Worm (Caenorhabditis elegans) whole organism, late embryonic: ENCODE measurements around the gene ZK512.7.
A peak's percentile ranks its signal among the peaks of the same experiment; 100 is the strongest.

Source experiments
- C08G9.2 ChIP-seq: sonication (generic microtip); optimal IDR thresholded peaks from 2 replicates; lab custom pipeline; 2016; ENCODE audit warnings: mild to moderate bottlenecking, missing genetic modification characterization, moderate library complexity, missing compliant biosample characterization
- F13H6.1 ChIP-seq: sonication (generic microtip); optimal IDR thresholded peaks from 2 replicates; lab custom pipeline; 2016; ENCODE audit warnings: missing genetic modification characterization, missing compliant biosample characterization
- ahr-1 ChIP-seq: sonication (generic microtip); optimal IDR thresholded peaks from 2 replicates; lab custom pipeline; 2016; ENCODE audit warnings: missing genetic modification characterization, missing compliant biosample characterization
- ama-1 ChIP-seq: fragments of 150-350 bp; optimal IDR thresholded peaks from 2 replicates; lab custom pipeline; 2014
- ceh-19 ChIP-seq: fragments of 200-800 bp; sonication (Bioruptor generic); optimal IDR thresholded peaks from 2 replicates; lab custom pipeline; 2018; ENCODE audit warnings: mild to moderate bottlenecking, missing genetic modification characterization, missing compliant biosample characterization
- ceh-2 ChIP-seq: sonication (generic microtip); optimal IDR thresholded peaks from 2 replicates; lab custom pipeline; 2016; ENCODE audit warnings: missing genotype, missing genetic modification characterization, missing compliant biosample characterization
- ceh-24 ChIP-seq: sonication (generic microtip); optimal IDR thresholded peaks from 2 replicates; lab custom pipeline; 2016; ENCODE audit warnings: mild to moderate bottlenecking, missing genetic modification characterization, missing compliant biosample characterization
- ceh-31 ChIP-seq: sonication (generic microtip); optimal IDR thresholded peaks from 2 replicates; lab custom pipeline; 2016; ENCODE audit warnings: missing genetic modification characterization, missing compliant biosample characterization
- ceh-34 ChIP-seq: sonication (generic microtip); optimal IDR thresholded peaks from 2 replicates; lab custom pipeline; 2016; ENCODE audit warnings: mild to moderate bottlenecking, missing genetic modification characterization, missing compliant biosample characterization
- ceh-45 ChIP-seq: fragments of 200-800 bp; sonication (Bioruptor generic); IDR thresholded peaks from 2 replicates; pipeline ENCODE4 v1.3.6; 2022; ENCODE audit warnings: missing genetic modification reagents, missing genetic modification characterization, missing compliant biosample characterization
- ceh-9 ChIP-seq: sonication (generic microtip); optimal IDR thresholded peaks from 2 replicates; lab custom pipeline; 2016; ENCODE audit warnings: mild to moderate bottlenecking, missing genetic modification characterization, inconsistent platforms, missing compliant biosample characterization
- dve-1 ChIP-seq: sonication (generic microtip); optimal IDR thresholded peaks from 2 replicates; lab custom pipeline; 2017; ENCODE audit warnings: antibody characterized with exemption, mild to moderate bottlenecking, missing genetic modification characterization, missing compliant biosample characterization
- elt-4 ChIP-seq: sonication (generic microtip); optimal IDR thresholded peaks from 2 replicates; lab custom pipeline; 2016; ENCODE audit warnings: missing genetic modification characterization, missing compliant biosample characterization
- fkh-10 ChIP-seq: fragments of 150-350 bp; optimal IDR thresholded peaks from 2 replicates; lab custom pipeline; 2014; ENCODE audit warnings: missing biosample characterization, missing genetic modification reagents, missing genetic modification characterization
- gmeb-2 ChIP-seq: sonication (generic microtip); optimal IDR thresholded peaks from 2 replicates; lab custom pipeline; 2016; ENCODE audit warnings: missing genetic modification characterization, inconsistent platforms, missing compliant biosample characterization
- hlh-30 ChIP-seq: sonication (generic microtip); optimal IDR thresholded peaks from 2 replicates; lab custom pipeline; 2017; ENCODE audit warnings: antibody characterized with exemption, missing genetic modification characterization, missing compliant biosample characterization; ENCODE audit not compliant: insufficient read depth
- hlh-6 ChIP-seq: sonication (generic microtip); optimal IDR thresholded peaks from 2 replicates; lab custom pipeline; 2016; ENCODE audit warnings: missing genotype, missing genetic modification characterization, missing compliant biosample characterization
- hlh-8 ChIP-seq: sonication (generic microtip); optimal IDR thresholded peaks from 2 replicates; lab custom pipeline; 2016; ENCODE audit warnings: missing genotype, missing genetic modification characterization, missing compliant biosample characterization
- madf-2 ChIP-seq: sonication (generic microtip); optimal IDR thresholded peaks from 2 replicates; lab custom pipeline; 2017; ENCODE audit warnings: missing genetic modification characterization, missing compliant biosample characterization
- nfya-1 ChIP-seq: sonication (generic microtip); optimal IDR thresholded peaks from 2 replicates; lab custom pipeline; 2017; ENCODE audit warnings: missing genetic modification characterization, mild to moderate bottlenecking, missing compliant biosample characterization, antibody characterized with exemption, moderate library complexity
- nhr-11 ChIP-seq: fragments of 150-350 bp; optimal IDR thresholded peaks from 2 replicates; lab custom pipeline; 2014; ENCODE audit warnings: missing biosample characterization, missing genetic modification characterization
- odd-2 ChIP-seq: sonication (generic microtip); optimal IDR thresholded peaks from 2 replicates; lab custom pipeline; 2017; ENCODE audit warnings: antibody characterized with exemption, mild to moderate bottlenecking, missing genetic modification characterization, missing compliant biosample characterization
- pat-9 ChIP-seq: fragments of 200-800 bp; sonication (Bioruptor generic); optimal IDR thresholded peaks from 2 replicates; lab custom pipeline; 2018; ENCODE audit warnings: mild to moderate bottlenecking, missing genetic modification characterization, moderate library complexity, missing compliant biosample characterization
- pax-1 ChIP-seq: fragments of 150-350 bp; optimal IDR thresholded peaks from 2 replicates; lab custom pipeline; 2014; ENCODE audit warnings: missing biosample characterization, missing genetic modification characterization
- pha-4 ChIP-seq: fragments of 150-350 bp; optimal IDR thresholded peaks from 2 replicates; lab custom pipeline; 2018; ENCODE audit warnings: missing biosample characterization, missing genetic modification reagents, missing genetic modification characterization
- pros-1 ChIP-seq: fragments of 150-350 bp; optimal IDR thresholded peaks from 2 replicates; lab custom pipeline; 2014; ENCODE audit warnings: missing biosample characterization, missing genetic modification reagents, missing genetic modification characterization
- ref-2 ChIP-seq: sonication (generic microtip); optimal IDR thresholded peaks from 2 replicates; lab custom pipeline; 2016; ENCODE audit warnings: missing genetic modification characterization, missing compliant biosample characterization
- sdc-2 ChIP-seq: sonication (generic microtip); optimal IDR thresholded peaks from 2 replicates; lab custom pipeline; 2016; ENCODE audit warnings: missing genotype, missing genetic modification characterization, missing compliant biosample characterization
- sox-2 ChIP-seq: fragments of 200-800 bp; sonication (Bioruptor generic); IDR thresholded peaks from 2 replicates; pipeline ENCODE4 v1.3.6; 2022; ENCODE audit warnings: missing genetic modification reagents, missing genetic modification characterization, missing compliant biosample characterization
- sox-4 ChIP-seq: sonication (generic microtip); optimal IDR thresholded peaks from 2 replicates; lab custom pipeline; 2017; ENCODE audit warnings: mild to moderate bottlenecking, missing genetic modification characterization, inconsistent platforms, missing compliant biosample characterization
- tbx-2 ChIP-seq: sonication (generic microtip); optimal IDR thresholded peaks from 2 replicates; lab custom pipeline; 2016; ENCODE audit warnings: missing genetic modification characterization, missing compliant biosample characterization
- unc-3 ChIP-seq, 2 experiments: fragments of 200-800 bp in 1 of 2; sonication (Bioruptor generic) in 1 of 2; sonication (generic microtip) in 1 of 2; conservative IDR thresholded peaks in 1 of 2; optimal IDR thresholded peaks in 1 of 2; 2 replicates each; pipeline versions ENCODE4 v1.3.6 to Lab custom; 2016 to 2022; ENCODE audit warnings: missing compliant biosample characterization in 2 of 2, missing genetic modification characterization in 2 of 2, missing genetic modification reagents in 1 of 2
- unc-42 ChIP-seq: sonication (generic microtip); optimal IDR thresholded peaks from 2 replicates; lab custom pipeline; 2016; ENCODE audit warnings: missing genotype, missing genetic modification characterization, missing compliant biosample characterization

The ZK512.7 gene

DNA sequence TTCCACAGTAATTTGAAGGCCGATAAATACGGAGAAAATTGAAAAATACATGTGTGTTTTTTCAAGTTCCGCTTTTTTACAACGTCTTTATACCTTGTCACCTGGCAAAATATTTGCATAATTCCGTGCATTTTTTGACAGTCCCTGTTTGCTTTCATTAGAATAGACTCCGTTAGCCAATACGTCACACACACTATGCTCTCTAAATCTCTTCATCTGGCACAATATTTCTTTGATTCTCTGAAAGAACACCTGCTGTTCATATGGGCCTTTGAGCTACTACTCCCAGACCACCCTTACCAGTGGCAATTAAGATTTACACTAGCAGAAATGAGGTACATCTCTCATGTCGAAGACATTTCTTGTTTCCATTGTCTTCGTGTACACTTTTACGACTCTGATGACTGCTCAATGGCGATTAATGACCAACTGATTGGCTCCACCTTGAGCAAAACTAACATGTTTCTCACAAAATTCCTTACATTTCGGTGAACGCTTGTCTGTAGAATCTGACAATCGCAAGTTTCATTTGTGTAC lies 20.1 kb downstream of the ZK512.7 start, which contains the start of gene grl-11:
Gene grl-11 (minus strand): TSS at position 51 of the 537 bp plus-strand sequence.
- no peak for TF ChIP-seq sox-2 (GFP tag; lab: Robert Waterston, UW)
- no peak for TF ChIP-seq ceh-45 (GFP tag; lab: Robert Waterston, UW)
- no peak for TF ChIP-seq pros-1 (tag; lab: Kevin White, UChicago)
- no peak for TF ChIP-seq hlh-8 (tag; lab: Kevin White, UChicago)
- no peak for TF ChIP-seq hlh-6 (tag; lab: Kevin White, UChicago)
- TF ChIP-seq sox-4 (tag; lab: Kevin White, UChicago): no peak
- TF ChIP-seq ceh-31 (tag; lab: Kevin White, UChicago): no peak
- no peak for TF ChIP-seq nhr-11 (tag; lab: Kevin White, UChicago)
- no peak for TF ChIP-seq unc-3 (GFP tag; conservative IDR thresholded peaks at IDR 0.05; lab: Robert Waterston, UW)
- no peak for TF ChIP-seq unc-3 (tag; optimal IDR thresholded peaks at IDR 0.05; lab: Kevin White, UChicago)
- no peak for TF ChIP-seq ceh-24 (tag; lab: Kevin White, UChicago)
- TF ChIP-seq pha-4 (tag; lab: Kevin White, UChicago): no peak
- TF ChIP-seq gmeb-2 (tag; lab: Kevin White, UChicago): no peak
- no peak for TF ChIP-seq ceh-2 (tag; lab: Kevin White, UChicago)
- TF ChIP-seq pat-9 (tag; lab: Kevin White, UChicago): no peak
- no peak for TF ChIP-seq nfya-1
- no peak for TF ChIP-seq ref-2 (tag; lab: Kevin White, UChicago)
- no peak for TF ChIP-seq ceh-9 (tag; lab: Kevin White, UChicago)

DNA sequence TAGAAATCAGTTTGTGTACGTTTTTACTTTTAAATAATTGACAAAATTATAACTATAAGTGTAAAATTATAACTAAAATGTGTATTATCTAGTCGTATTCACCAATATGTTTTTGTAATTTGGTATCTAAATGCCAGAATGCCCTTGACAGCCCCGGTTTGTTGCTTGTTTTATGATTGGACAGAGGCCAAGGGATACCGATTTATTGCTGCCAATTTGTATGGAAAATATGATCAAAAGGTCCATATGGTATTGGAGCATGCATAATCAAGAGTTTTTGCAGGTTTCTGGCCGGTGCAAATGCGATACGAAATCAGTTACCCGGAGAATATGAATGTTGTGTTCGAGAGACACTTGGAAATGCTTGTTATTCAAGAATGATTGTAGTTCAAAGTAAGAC lies 22.8 kb downstream of the ZK512.7 start:
- no peak for TF ChIP-seq ceh-9 (tag; lab: Kevin White, UChicago)
- TF ChIP-seq elt-4 (tag; lab: Kevin White, UChicago): no peak
- TF ChIP-seq F13H6.1 (tag; lab: Kevin White, UChicago): no peak
- TF ChIP-seq odd-2: no peak
- no peak for TF ChIP-seq hlh-30 (tag; lab: Kevin White, UChicago)
- TF ChIP-seq ceh-19 (GFP tag; lab: Kevin White, UChicago): no peak

ce11 chrIII:9114649-9115048 lies 23.9 kb downstream of the ZK512.7 start, which contains the start of gene ZK512.1:
ZK512.1 (plus strand) TSS chrIII:9114949.
- TF ChIP-seq ceh-34 (tag; lab: Kevin White, UChicago) (peak; percentile 3), sdc-2 (peak; percentile 0), ceh-2 (tag; lab: Kevin White, UChicago) (peak; percentile 38), madf-2 (tag; lab: Kevin White, UChicago) (no peak), tbx-2 (tag; lab: Kevin White, UChicago) (peak; percentile 37), ceh-45 (GFP tag; lab: Robert Waterston, UW) (no peak), C08G9.2 (tag; lab: Kevin White, UChicago) (no peak), nhr-11 (tag; lab: Kevin White, UChicago) (no peak)

- TF ChIP-seq unc-42 (no peak), dve-1 (no peak), pros-1 (tag; lab: Kevin White, UChicago) (no peak), ceh-19 (GFP tag; lab: Kevin White, UChicago) (no peak), ama-1 (lab: Kevin White, UChicago) (no peak), ahr-1 (tag; lab: Kevin White, UChicago) (no peak), nhr-11 (tag; lab: Kevin White, UChicago) (no peak), ceh-9 (tag; lab: Kevin White, UChicago) (no peak), fkh-10 (GFP tag; lab: Kevin White, UChicago) (no peak), pax-1 (tag; lab: Kevin White, UChicago) (no peak)
These were observed 24.4 kb downstream of the ZK512.7 start for ce11 chrIII:9114076-9114475.
